Worm (Caenorhabditis elegans) whole organism, young adult: ENCODE results near the gene ergi-1.
"Not testable (repeated sequence)": the region's sequence is repeated elsewhere in the genome, so short reads cannot be mapped to it uniquely, and the experiment has no call there.

ENCODE experiments used
- F10E7.11 ChIP-seq: sonication (generic microtip); optimal IDR thresholded peaks from 2 replicates; lab custom pipeline; 2017; ENCODE audit warnings: mild to moderate bottlenecking, missing genetic modification characterization, moderate library complexity, missing compliant biosample characterization
- F57A8.1 ChIP-seq: fragments of 200-800 bp; sonication (Bioruptor generic); optimal IDR thresholded peaks from 2 replicates; lab custom pipeline; 2018; ENCODE audit warnings: mild to moderate bottlenecking, missing genetic modification characterization, moderate library complexity, missing compliant biosample characterization
- T26A5.8 ChIP-seq: sonication (generic microtip); optimal IDR thresholded peaks from 2 replicates; lab custom pipeline; 2016; ENCODE audit warnings: missing genetic modification characterization, missing compliant biosample characterization
- Y67H2A.10 ChIP-seq: fragments of 200-800 bp; sonication (Bioruptor generic); conservative IDR thresholded peaks from 2 replicates; pipeline ENCODE4 v1.3.6; 2022; ENCODE audit warnings: missing genetic modification reagents, missing genetic modification characterization, missing compliant biosample characterization
- cebp-1 ChIP-seq, 2 experiments: fragments of 200-800 bp in 1 of 2; sonication (Bioruptor generic) in 1 of 2; sonication (generic microtip) in 1 of 2; IDR thresholded peaks in 1 of 2; optimal IDR thresholded peaks in 1 of 2; 2 replicates each; pipeline versions ENCODE4 v1.3.6 to Lab custom; 2017 to 2022; ENCODE audit warnings: missing compliant biosample characterization in 2 of 2, missing genetic modification characterization in 2 of 2, mild to moderate bottlenecking in 1 of 2, missing genetic modification reagents in 1 of 2, moderate library complexity in 1 of 2
- dpl-1 ChIP-seq: fragments of 150-350 bp; optimal IDR thresholded peaks from 2 replicates; lab custom pipeline; 2014; ENCODE audit warnings: missing biosample characterization, missing genetic modification reagents, missing genetic modification characterization
- lir-1 ChIP-seq: fragments of 200-800 bp; sonication (Bioruptor generic); conservative IDR thresholded peaks from 2 replicates; pipeline ENCODE4 v1.3.6; 2022; ENCODE audit warnings: missing genetic modification reagents, missing genetic modification characterization, missing compliant biosample characterization
- nfyb-1 ChIP-seq: fragments of 200-800 bp; sonication (Bioruptor generic); IDR thresholded peaks from 2 replicates; pipeline ENCODE4 v1.3.6; 2022; ENCODE audit warnings: missing genetic modification reagents, missing genetic modification characterization, missing compliant biosample characterization
- pha-4 ChIP-seq: fragments of 150-350 bp; sonication (generic microtip); optimal IDR thresholded peaks from 2 replicates; lab custom pipeline; 2014; ENCODE audit warnings: missing biosample characterization, missing genetic modification reagents, missing genetic modification characterization
- rpc-1 ChIP-seq, 2 experiments: fragments of 150-350 bp in 1 of 2; sonication (generic microtip) in 1 of 2; optimal IDR thresholded peaks; 2 replicates each; lab custom pipeline; 2014 to 2018; ENCODE audit warnings: missing biosample characterization in 1 of 2, missing genetic modification characterization in 1 of 2, missing genetic modification reagents in 1 of 2, missing genotype in 1 of 2
- snpc-1.1 ChIP-seq: sonication (generic microtip); optimal IDR thresholded peaks from 2 replicates; lab custom pipeline; 2017; ENCODE audit warnings: missing genetic modification characterization, mild to moderate bottlenecking, missing compliant biosample characterization, antibody characterized with exemption, moderate library complexity, missing genotype, missing genetic modification reagents; ENCODE audit not compliant: insufficient read depth
- somi-1 ChIP-seq: fragments of 200-800 bp; sonication (Bioruptor generic); optimal IDR thresholded peaks from 2 replicates; lab custom pipeline; 2018; ENCODE audit warnings: mild to moderate bottlenecking, missing genetic modification characterization, missing compliant biosample characterization
- ztf-22 ChIP-seq: fragments of 200-800 bp; sonication (Bioruptor generic); optimal IDR thresholded peaks from 2 replicates; lab custom pipeline; 2018; ENCODE audit warnings: mild to moderate bottlenecking, missing genetic modification characterization, moderate library complexity, missing compliant biosample characterization

DNA sequence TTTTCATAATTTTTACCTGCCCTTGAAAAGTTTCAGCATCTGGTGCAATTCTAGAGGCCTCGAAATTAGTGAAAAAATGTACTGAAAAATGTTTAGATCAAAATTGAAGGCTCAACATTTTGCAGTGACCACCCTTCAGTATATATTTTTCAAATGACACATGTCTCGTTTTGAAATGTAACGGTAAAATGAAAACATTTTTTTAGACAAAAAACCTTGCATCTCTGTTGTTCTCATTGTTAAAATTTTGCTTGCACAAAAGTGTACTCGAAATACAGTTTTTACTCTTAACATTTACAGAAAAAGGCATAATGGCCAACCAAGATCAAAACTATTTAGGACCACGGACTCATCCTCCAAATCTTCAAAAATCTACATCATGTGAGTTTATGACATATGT lies 8.7 kb downstream of the ergi-1 start, which contains the start of gene Y102A11A.2:
- not testable (repeated sequence) for TF ChIP-seq snpc-1.1 (tag; lab: Kevin White, UChicago); dpl-1 (GFP tag; lab: Kevin White, UChicago); T26A5.8 (tag; lab: Kevin White, UChicago); somi-1 (GFP tag; lab: Kevin White, UChicago); pha-4 (tag; lab: Kevin White, UChicago); F57A8.1 (GFP tag; lab: Kevin White, UChicago); nfyb-1 (GFP tag; lab: Robert Waterston, UW); cebp-1 (GFP tag; IDR thresholded peaks at IDR 0.05; lab: Robert Waterston, UW); cebp-1 (tag; optimal IDR thresholded peaks at IDR 0.05; lab: Kevin White, UChicago); lir-1 (GFP tag; lab: Robert Waterston, UW); ztf-22 (GFP tag; lab: Kevin White, UChicago); Y67H2A.10 (GFP tag; lab: Robert Waterston, UW); rpc-1 (optimal IDR thresholded peaks at IDR 0.05; lab: Kevin White, UChicago); rpc-1 (tag; optimal IDR thresholded peaks at IDR 0.05; lab: Kevin White, UChicago); F10E7.11
